Fruit fly (Drosophila melanogaster) whole organism, wandering third instar larva: ENCODE measurements around the gene CG7685.

Experiments used
- Abd-B ChIP-seq: fragments of >200 bp; optimal IDR thresholded peaks from 2 replicates; lab custom pipeline; 2017; ENCODE audit warnings: missing biosample characterization, missing genetic modification characterization
- CG32264 ChIP-seq: fragments of 200-800 bp; sonication (Bioruptor generic); optimal IDR thresholded peaks from 2 replicates; lab custom pipeline; 2016; ENCODE audit warnings: missing biosample characterization, missing genetic modification characterization
- CG9705 ChIP-seq: fragments of 200-800 bp; sonication (Bioruptor generic); optimal IDR thresholded peaks from 2 replicates; lab custom pipeline; 2018; ENCODE audit warnings: missing biosample characterization, mild to moderate bottlenecking, missing genetic modification characterization
- CrebA ChIP-seq: fragments of 200-800 bp; sonication (Bioruptor generic); optimal IDR thresholded peaks from 2 replicates; lab custom pipeline; 2016; ENCODE audit warnings: missing biosample characterization, mild to moderate bottlenecking, missing genetic modification characterization, borderline replicate concordance
- Dfd ChIP-seq: fragments of >200 bp; optimal IDR thresholded peaks from 2 replicates; lab custom pipeline; 2017; ENCODE audit warnings: missing biosample characterization, missing genetic modification characterization
- Dif ChIP-seq: fragments of 200-275, 200-300 bp; sonication (Bioruptor generic); optimal IDR thresholded peaks from 2 replicates; lab custom pipeline; 2018; ENCODE audit warnings: missing biosample characterization, missing genetic modification characterization; ENCODE audit not compliant: partially characterized antibody
- GATAd ChIP-seq: sonication (Bioruptor generic); optimal IDR thresholded peaks from 2 replicates; lab custom pipeline; 2016; ENCODE audit warnings: missing biosample characterization, missing genetic modification characterization
- HLH106 ChIP-seq: fragments of 200-800 bp; optimal IDR thresholded peaks from 3 replicates; lab custom pipeline; 2019; ENCODE audit warnings: missing biosample characterization, mild to moderate bottlenecking, missing genetic modification characterization, moderate library complexity
- Hnf4 ChIP-seq: fragments of 200-800 bp; sonication (Bioruptor generic); optimal IDR thresholded peaks from 2 replicates; lab custom pipeline; 2016; ENCODE audit warnings: missing biosample characterization, mild to moderate bottlenecking, missing genetic modification characterization
- Hr78 ChIP-seq: fragments of >200 bp; optimal IDR thresholded peaks from 2 replicates; lab custom pipeline; 2017; ENCODE audit warnings: missing biosample characterization, missing genetic modification characterization
- Hr83 ChIP-seq: fragments of 200-300 bp; sonication (Bioruptor generic); optimal IDR thresholded peaks from 2 replicates; lab custom pipeline; 2016; ENCODE audit warnings: missing biosample characterization, mild to moderate bottlenecking, missing genetic modification characterization, moderate library complexity; ENCODE audit not compliant: poor library complexity, severe bottlenecking
- Jra ChIP-seq: sonication (Bioruptor generic); optimal IDR thresholded peaks from 2 replicates; lab custom pipeline; 2016; ENCODE audit warnings: missing biosample characterization, missing genetic modification characterization
- Mio ChIP-seq: sonication (Bioruptor generic); optimal IDR thresholded peaks from 2 replicates; lab custom pipeline; 2016; ENCODE audit warnings: missing biosample characterization, missing genetic modification characterization
- Myc ChIP-seq: fragments of >200 bp; optimal IDR thresholded peaks from 2 replicates; lab custom pipeline; 2017
- N ChIP-seq: fragments of >200 bp; optimal IDR thresholded peaks from 2 replicates; lab custom pipeline; 2018; ENCODE audit warnings: missing biosample characterization, missing external identifiers, missing genetic modification characterization
- OdsH ChIP-seq: fragments of 200-800 bp; sonication (Bioruptor generic); optimal IDR thresholded peaks from 2 replicates; lab custom pipeline; 2016; ENCODE audit warnings: missing biosample characterization, mild to moderate bottlenecking, missing genetic modification characterization
- Rel ChIP-seq, 2 experiments: fragments of 200-800 bp; sonication (Bioruptor generic) in 1 of 2; optimal IDR thresholded peaks; 2 replicates in 1 of 2; 3 replicates in 1 of 2; lab custom pipeline; 2016 to 2019; ENCODE audit warnings: mild to moderate bottlenecking in 2 of 2, missing biosample characterization in 2 of 2, missing genetic modification characterization in 2 of 2, moderate library complexity in 1 of 2
- Sp1 ChIP-seq: fragments of 200-800 bp; sonication (Bioruptor generic); optimal IDR thresholded peaks from 3 replicates; lab custom pipeline; 2019; ENCODE audit warnings: missing biosample characterization, mild to moderate bottlenecking, missing genetic modification characterization, moderate library complexity
- Vsx2 ChIP-seq: fragments of 200-300, 225-300 bp; sonication (Bioruptor generic); optimal IDR thresholded peaks from 2 replicates; lab custom pipeline; 2018; ENCODE audit warnings: missing biosample characterization, missing genetic modification characterization; ENCODE audit not compliant: partially characterized antibody
- br ChIP-seq: fragments of 200-800 bp; sonication (Bioruptor generic); optimal IDR thresholded peaks from 2 replicates; lab custom pipeline; 2016; ENCODE audit warnings: missing biosample characterization, missing genetic modification characterization
- brk ChIP-seq: fragments of 200-800 bp; sonication (Bioruptor generic); optimal IDR thresholded peaks from 2 replicates; lab custom pipeline; 2016; ENCODE audit warnings: missing biosample characterization, mild to moderate bottlenecking, missing genetic modification characterization
- dl ChIP-seq, 2 experiments: fragments of 175-275, 200-275 bp in 1 of 2; fragments of 200-275 bp in 1 of 2; sonication (Bioruptor generic); optimal IDR thresholded peaks; lab custom pipeline; 2018; ENCODE audit warnings: mild to moderate bottlenecking in 2 of 2, missing biosample characterization in 2 of 2, missing genetic modification characterization in 2 of 2, moderate library complexity in 2 of 2; ENCODE audit not compliant: partially characterized antibody in 2 of 2, insufficient read depth in 1 of 2
- dmrt93B ChIP-seq: fragments of 200-800 bp; sonication (Bioruptor generic); optimal IDR thresholded peaks from 2 replicates; lab custom pipeline; 2018; ENCODE audit warnings: missing biosample characterization, mild to moderate bottlenecking, missing genetic modification characterization
- dsf ChIP-seq: sonication (Bioruptor generic); optimal IDR thresholded peaks from 2 replicates; lab custom pipeline; 2016; ENCODE audit warnings: missing biosample characterization, missing genetic modification characterization, borderline replicate concordance
- ey ChIP-seq: fragments of 200-800 bp; sonication (Bioruptor generic); optimal IDR thresholded peaks from 2 replicates; lab custom pipeline; 2016; ENCODE audit warnings: missing biosample characterization, missing genetic modification characterization
- foxo ChIP-seq, 2 experiments: fragments of 200-800 bp; sonication (Bioruptor generic); optimal IDR thresholded peaks; 2 replicates in 1 of 2; 3 replicates in 1 of 2; lab custom pipeline; 2016 to 2017; ENCODE audit warnings: missing biosample characterization in 2 of 2, missing genetic modification characterization in 2 of 2
- fru ChIP-seq: fragments of 200-800 bp; sonication (Bioruptor generic); optimal IDR thresholded peaks from 3 replicates; lab custom pipeline; 2016; ENCODE audit warnings: missing biosample characterization, mild to moderate bottlenecking, missing genetic modification characterization
- h ChIP-seq: fragments of 200-800 bp; sonication (Bioruptor generic); optimal IDR thresholded peaks from 3 replicates; lab custom pipeline; 2016; ENCODE audit warnings: missing biosample characterization, mild to moderate bottlenecking, missing genetic modification characterization
- jim ChIP-seq: fragments of 175-275, 200-325 bp; sonication (Bioruptor generic); optimal IDR thresholded peaks from 2 replicates; lab custom pipeline; 2016; ENCODE audit warnings: missing biosample characterization, mild to moderate bottlenecking, missing genetic modification characterization
- lola ChIP-seq: fragments of >200 bp; optimal IDR thresholded peaks from 2 replicates; lab custom pipeline; 2017; ENCODE audit warnings: missing biosample characterization, missing genetic modification characterization
- pan ChIP-seq: fragments of >200 bp; optimal IDR thresholded peaks from 2 replicates; lab custom pipeline; 2017
- psq ChIP-seq: fragments of 200-800 bp; sonication (Bioruptor generic); optimal IDR thresholded peaks from 3 replicates; lab custom pipeline; 2017; ENCODE audit warnings: missing biosample characterization, mild to moderate bottlenecking, missing genetic modification characterization, moderate library complexity
- rgr ChIP-seq: fragments of 200-800 bp; sonication (Bioruptor generic); optimal IDR thresholded peaks from 3 replicates; lab custom pipeline; 2016; ENCODE audit warnings: missing biosample characterization, mild to moderate bottlenecking, missing genetic modification characterization
- sage ChIP-seq: fragments of 200-800 bp; sonication (Bioruptor generic); optimal IDR thresholded peaks from 2 replicates; lab custom pipeline; 2016; ENCODE audit warnings: missing biosample characterization, mild to moderate bottlenecking, missing genetic modification characterization
- sv ChIP-seq: fragments of 200-800 bp; sonication (Bioruptor generic); optimal IDR thresholded peaks from 3 replicates; lab custom pipeline; 2016; ENCODE audit warnings: missing biosample characterization, missing genetic modification characterization
- tai ChIP-seq: sonication (Bioruptor generic); optimal IDR thresholded peaks from 2 replicates; lab custom pipeline; 2016; ENCODE audit warnings: missing biosample characterization, missing genetic modification characterization
- usp ChIP-seq: fragments of >200 bp; optimal IDR thresholded peaks from 2 replicates; lab custom pipeline; 2017; ENCODE audit warnings: missing biosample characterization, missing genetic modification characterization
- woc ChIP-seq: sonication (Bioruptor generic); optimal IDR thresholded peaks from 2 replicates; lab custom pipeline; 2016; ENCODE audit warnings: missing biosample characterization, mild to moderate bottlenecking, missing genetic modification characterization

The CG7685 gene

DNA sequence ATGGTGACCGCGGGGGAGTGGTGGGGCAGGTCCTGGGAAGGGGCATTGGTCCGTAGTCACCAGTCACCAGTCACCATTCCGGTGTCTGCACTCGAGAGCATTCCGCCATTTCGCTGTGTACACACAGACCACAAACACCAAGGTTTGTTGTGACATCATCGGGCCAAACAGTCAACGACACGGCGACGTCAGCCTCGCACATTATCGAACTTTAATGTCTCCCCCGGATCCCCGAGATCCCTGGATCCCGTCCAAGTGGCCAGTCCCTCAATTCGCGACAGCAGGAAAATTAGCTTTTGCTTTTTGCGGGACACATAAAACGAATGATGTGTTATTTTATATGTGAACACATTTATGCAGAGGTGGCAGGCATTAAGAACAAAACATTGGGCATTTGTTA lies 9.9 kb upstream of the CG7685 start:
- TF ChIP-seq jim (GFP tag; lab: Kevin White, UChicago) (no peak), CrebA (GFP tag; lab: Kevin White, UChicago) (no peak), fru (GFP tag; lab: Kevin White, UChicago) (no peak), Sp1 (GFP tag; lab: Kevin White, UChicago) (no peak), dl (GFP tag; optimal IDR thresholded peaks at IDR 0.05; lab: Kevin White, UChicago; ENCODE audit: insufficient read depth in 1 of 2, partially characterized antibody in 2 of 2) (no peak), Hnf4 (peak; percentile 0)

DNA sequence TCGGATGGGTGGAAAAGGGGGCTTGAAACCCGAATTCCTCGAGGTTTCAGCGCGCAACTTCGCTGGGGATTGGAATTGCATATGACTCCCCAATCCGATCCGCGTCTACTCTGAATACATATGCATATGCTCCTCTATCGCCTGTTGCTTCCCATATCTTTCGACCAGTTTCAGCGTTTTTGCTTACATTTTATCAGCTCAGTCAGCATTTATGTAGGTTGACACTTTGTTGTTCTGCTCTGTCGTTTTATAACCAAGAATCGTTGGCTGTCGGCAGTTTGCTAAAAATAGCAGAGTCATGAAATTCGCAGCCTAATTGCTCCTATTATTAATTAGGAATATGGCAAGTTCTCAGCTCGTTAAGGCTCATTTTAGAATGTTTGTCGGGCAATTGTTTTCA lies 9.0 kb upstream of the CG7685 start:
- TF ChIP-seq tai (GFP tag; lab: Kevin White, UChicago) (no peak), HLH106 (tag; lab: Kevin White, UChicago) (no peak), Abd-B (GFP tag; lab: Kevin White, UChicago) (no peak)

DNA sequence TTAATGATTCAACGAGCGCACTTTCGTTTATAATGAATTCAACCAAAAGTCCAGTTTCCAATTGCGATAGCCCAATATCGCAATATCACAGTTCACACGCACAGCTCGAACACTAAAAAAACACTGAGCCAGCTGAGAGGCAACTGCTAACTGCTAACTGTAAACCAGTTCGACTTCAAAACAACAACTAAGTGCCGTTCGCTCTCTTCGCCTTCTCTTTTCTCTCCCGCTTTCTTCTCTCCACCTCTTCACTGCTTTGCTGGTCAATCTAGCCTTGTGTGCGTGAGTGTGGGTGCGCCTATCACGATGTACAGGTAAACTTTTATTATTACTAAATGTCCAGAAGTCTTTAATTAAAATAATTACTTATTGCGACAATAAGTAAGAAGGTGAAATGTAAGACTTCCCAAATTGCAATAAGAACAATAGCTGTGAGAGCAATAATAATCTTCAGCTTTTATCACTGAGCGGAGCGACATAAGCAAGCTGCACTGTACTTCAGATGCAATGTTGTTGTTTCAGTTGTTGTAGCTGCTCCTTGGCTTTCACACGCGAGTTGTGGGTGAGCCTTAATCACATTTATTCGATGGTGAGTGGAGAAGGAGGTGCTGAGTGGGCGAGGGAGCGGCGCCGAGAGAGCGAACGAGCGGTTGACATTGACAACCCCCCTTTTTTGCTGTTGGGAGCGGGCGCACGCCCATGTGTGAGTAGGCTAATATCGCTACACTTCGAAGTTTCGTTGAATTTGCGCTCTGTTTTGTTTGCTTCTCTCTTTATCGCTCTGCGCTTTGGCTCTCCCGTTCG lies 7.7 kb upstream of the CG7685 start, which contains the start of gene Vti1b:
Gene Vti1b (plus strand): TSS at position 195 of the 804 bp plus-strand sequence.
- TF ChIP-seq foxo (GFP tag; optimal IDR thresholded peaks at IDR 0.05; lab: Kevin White, UChicago) (peak; percentile 84 to 97), h (peak; percentile 98), N (GFP tag; lab: Kevin White, UChicago) (no peak), rgr (GFP tag; lab: Kevin White, UChicago) (peak; percentile 98), Dif (peak; percentile 91), CrebA (GFP tag; lab: Kevin White, UChicago) (no peak), HLH106 (tag; lab: Kevin White, UChicago) (peak; percentile 94), Rel (GFP tag; optimal IDR thresholded peaks at IDR 0.05; lab: Kevin White, UChicago) (peak; percentile 55), Rel (tag; optimal IDR thresholded peaks at IDR 0.05; lab: Kevin White, UChicago) (peak; percentile 72), psq (peak; percentile 96), Mio (GFP tag; lab: Kevin White, UChicago) (peak; percentile 86), br (GFP tag; lab: Kevin White, UChicago) (peak; percentile 97), Hr83 (peak; percentile 81), woc (GFP tag; lab: Kevin White, UChicago) (peak; percentile 97), dsf (GFP tag; lab: Kevin White, UChicago) (peak; percentile 64), sv (GFP tag; lab: Kevin White, UChicago) (peak; percentile 93), Jra (GFP tag; lab: Kevin White, UChicago) (peak; percentile 87), ey (GFP tag; lab: Kevin White, UChicago) (peak; percentile 98), Abd-B (GFP tag; lab: Kevin White, UChicago) (no peak), Myc (lab: Kevin White, UChicago) (no peak), Vsx2 (GFP tag; lab: Kevin White, UChicago) (peak; percentile 96), dmrt93B (GFP tag; lab: Kevin White, UChicago) (peak; percentile 92), Dfd (no peak), fru (GFP tag; lab: Kevin White, UChicago) (peak; percentile 98), jim (GFP tag; lab: Kevin White, UChicago) (peak; percentile 39), brk (GFP tag; lab: Kevin White, UChicago) (peak; percentile 92), OdsH (GFP tag; lab: Kevin White, UChicago) (peak; percentile 98), lola (GFP tag; lab: Kevin White, UChicago) (no peak), dl (GFP tag; optimal IDR thresholded peaks at IDR 0.05; lab: Kevin White, UChicago; ENCODE audit: insufficient read depth in 1 of 2, partially characterized antibody in 2 of 2) (peak; percentile 83 to 91), tai (GFP tag; lab: Kevin White, UChicago) (no peak), pan (lab: Kevin White, UChicago) (no peak), CG32264 (GFP tag; lab: Kevin White, UChicago) (peak; percentile 74), Hnf4 (peak; percentile 97), Sp1 (GFP tag; lab: Kevin White, UChicago) (peak; percentile 94), CG9705 (peak; percentile 70), usp (GFP tag; lab: Kevin White, UChicago) (no peak), Hr78 (no peak), sage (peak; percentile 87), GATAd (GFP tag; lab: Kevin White, UChicago) (peak; percentile 59)
- TF ChIP-seq, all 38 proteins: peak for 28
